Worm (Caenorhabditis elegans) whole organism, mixed stage, embryonic: ENCODE results near the gene sod-1.

Experiments
- cnd-1 ChIP-seq: fragments of 200-800 bp; sonication (Bioruptor generic); optimal IDR thresholded peaks from 2 replicates; lab custom pipeline; 2018; ENCODE audit warnings: mild to moderate bottlenecking, missing genetic modification characterization, missing compliant biosample characterization
- elt-3 ChIP-seq: fragments of 150-350 bp; optimal IDR thresholded peaks from 2 replicates; lab custom pipeline; 2014; ENCODE audit warnings: missing biosample characterization, missing genetic modification characterization
- nhr-12 ChIP-seq: fragments of 150-350 bp; optimal IDR thresholded peaks from 2 replicates; lab custom pipeline; 2014; ENCODE audit warnings: missing biosample characterization, missing genetic modification characterization
- nhr-237 ChIP-seq: fragments of 150-350 bp; optimal IDR thresholded peaks from 2 replicates; lab custom pipeline; 2014; ENCODE audit warnings: missing biosample characterization, missing genetic modification characterization
- nhr-76 ChIP-seq: sonication (generic microtip); optimal IDR thresholded peaks from 2 replicates; lab custom pipeline; 2017; ENCODE audit warnings: missing biosample characterization, missing genetic modification characterization
- pha-4 ChIP-seq: fragments of 150-350 bp; optimal IDR thresholded peaks from 2 replicates; lab custom pipeline; 2018; ENCODE audit warnings: missing biosample characterization, missing genetic modification reagents, missing genetic modification characterization
- unc-62 ChIP-seq: fragments of 150-350 bp; optimal IDR thresholded peaks from 2 replicates; lab custom pipeline; 2014; ENCODE audit warnings: missing biosample characterization, missing genetic modification reagents, missing genetic modification characterization

ce11 chrII:6937057-6937456 lies 36.6 kb downstream of the sod-1 start:
- TF ChIP-seq nhr-12 (tag; lab: Kevin White, UChicago) (no peak), unc-62 (GFP tag; lab: Kevin White, UChicago) (no peak), pha-4 (peak; percentile 55), nhr-237 (tag; lab: Kevin White, UChicago) (no peak), elt-3 (tag; lab: Kevin White, UChicago) (no peak), nhr-76 (no peak), cnd-1 (no peak)
